Worm (Caenorhabditis elegans): ENCODE measurements around the gene adr-2.

ce11 chrIII:7232782-7233181 lies at the start of gene adr-2:
- no peak for TF ChIP-seq unc-62 (GFP tag; optimal IDR thresholded peaks at IDR 0.05)
- TF ChIP-seq snpc-4 (tag; optimal IDR thresholded peaks at IDR 0.05): no peak
- no peak for TF ChIP-seq jun-1 (tag; optimal IDR thresholded peaks at IDR 0.05)
- TF ChIP-seq egl-5 (tag; optimal IDR thresholded peaks at IDR 0.05): no peak
